Worm (Caenorhabditis elegans) whole organism, late embryonic: ENCODE results near the gene sri-36.

Experiments
- K02D7.2 ChIP-seq: sonication (generic microtip); optimal IDR thresholded peaks from 2 replicates; lab custom pipeline; 2017; ENCODE audit warnings: mild to moderate bottlenecking, missing genetic modification characterization, missing compliant biosample characterization
- Y22D7AL.16 ChIP-seq: sonication (generic microtip); optimal IDR thresholded peaks from 2 replicates; lab custom pipeline; 2016; ENCODE audit warnings: missing genetic modification characterization, missing compliant biosample characterization
- ama-1 ChIP-seq: fragments of 150-350 bp; optimal IDR thresholded peaks from 2 replicates; lab custom pipeline; 2014
- dmd-4 ChIP-seq: sonication (generic microtip); optimal IDR thresholded peaks from 2 replicates; lab custom pipeline; 2016; ENCODE audit warnings: borderline replicate concordance, missing genetic modification characterization, missing compliant biosample characterization
- dve-1 ChIP-seq: sonication (generic microtip); optimal IDR thresholded peaks from 2 replicates; lab custom pipeline; 2017; ENCODE audit warnings: antibody characterized with exemption, mild to moderate bottlenecking, missing genetic modification characterization, missing compliant biosample characterization
- ets-4 ChIP-seq: sonication (generic microtip); optimal IDR thresholded peaks from 2 replicates; lab custom pipeline; 2016; ENCODE audit warnings: missing genetic modification characterization, missing compliant biosample characterization
- hlh-6 ChIP-seq: sonication (generic microtip); optimal IDR thresholded peaks from 2 replicates; lab custom pipeline; 2016; ENCODE audit warnings: missing genotype, missing genetic modification characterization, missing compliant biosample characterization
- pha-4 ChIP-seq: fragments of 150-350 bp; optimal IDR thresholded peaks from 2 replicates; lab custom pipeline; 2018; ENCODE audit warnings: missing biosample characterization, missing genetic modification reagents, missing genetic modification characterization
- ref-2 ChIP-seq: sonication (generic microtip); optimal IDR thresholded peaks from 2 replicates; lab custom pipeline; 2016; ENCODE audit warnings: missing genetic modification characterization, missing compliant biosample characterization
- zip-5 ChIP-seq: sonication (generic microtip); optimal IDR thresholded peaks from 2 replicates; lab custom pipeline; 2016; ENCODE audit warnings: missing genetic modification characterization, missing compliant biosample characterization

DNA sequence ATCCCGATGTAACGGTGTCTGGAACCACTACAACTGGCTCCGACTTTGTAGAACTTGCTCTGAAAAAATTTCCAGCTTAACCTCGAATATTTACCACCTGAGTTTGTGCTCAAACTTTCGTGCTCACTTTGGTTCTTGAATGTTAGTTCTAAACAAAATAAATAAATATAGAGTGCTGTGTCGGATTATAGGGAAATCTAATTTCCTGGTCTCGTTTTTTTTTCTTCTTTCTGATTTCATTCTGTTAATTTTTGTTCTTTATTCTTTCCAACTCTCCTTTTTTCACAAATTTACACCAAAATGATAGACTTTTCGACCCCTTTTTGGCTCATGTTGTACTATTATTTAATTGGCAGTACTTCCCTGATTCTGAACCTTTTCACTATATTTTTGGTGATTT lies 43.9 kb upstream of the sri-36 start, which contains the start of gene sri-37:
- no peak for TF ChIP-seq ama-1
- TF ChIP-seq hlh-6 (tag; lab: Kevin White, UChicago), result no peak
- TF ChIP-seq Y22D7AL.16 (tag; lab: Kevin White, UChicago), result no peak
- no peak for TF ChIP-seq K02D7.2 (tag; lab: Kevin White, UChicago)
- no peak for TF ChIP-seq pha-4 (tag; lab: Kevin White, UChicago)
- TF ChIP-seq ref-2 (tag; lab: Kevin White, UChicago), result no peak
- TF ChIP-seq zip-5 (tag; lab: Kevin White, UChicago), result no peak
- no peak for TF ChIP-seq dve-1 (tag; lab: Kevin White, UChicago)
- no peak for TF ChIP-seq ets-4 (tag; lab: Kevin White, UChicago)
- no peak for TF ChIP-seq dmd-4 (tag; lab: Kevin White, UChicago)
